Worm (Caenorhabditis elegans) whole organism, young adult: ENCODE data around the gene cyp-35A5.

Experiments
- F57A8.1 ChIP-seq: fragments of 200-800 bp; sonication (Bioruptor generic); optimal IDR thresholded peaks from 2 replicates; lab custom pipeline; 2018; ENCODE audit warnings: mild to moderate bottlenecking, missing genetic modification characterization, moderate library complexity, missing compliant biosample characterization
- aptf-3 ChIP-seq: fragments of 200-800 bp; sonication (Bioruptor generic); IDR thresholded peaks from 2 replicates; pipeline ENCODE4 v1.3.6; 2022; ENCODE audit warnings: missing genetic modification characterization, missing compliant biosample characterization
- attf-5 ChIP-seq: fragments of 200-800 bp; sonication (Bioruptor generic); optimal IDR thresholded peaks from 2 replicates; lab custom pipeline; 2018; ENCODE audit warnings: mild to moderate bottlenecking, missing genetic modification characterization, missing compliant biosample characterization
- ceh-79 ChIP-seq: sonication (generic microtip); optimal IDR thresholded peaks from 2 replicates; lab custom pipeline; 2017; ENCODE audit warnings: mild to moderate bottlenecking, missing genetic modification characterization, missing compliant biosample characterization

DNA sequence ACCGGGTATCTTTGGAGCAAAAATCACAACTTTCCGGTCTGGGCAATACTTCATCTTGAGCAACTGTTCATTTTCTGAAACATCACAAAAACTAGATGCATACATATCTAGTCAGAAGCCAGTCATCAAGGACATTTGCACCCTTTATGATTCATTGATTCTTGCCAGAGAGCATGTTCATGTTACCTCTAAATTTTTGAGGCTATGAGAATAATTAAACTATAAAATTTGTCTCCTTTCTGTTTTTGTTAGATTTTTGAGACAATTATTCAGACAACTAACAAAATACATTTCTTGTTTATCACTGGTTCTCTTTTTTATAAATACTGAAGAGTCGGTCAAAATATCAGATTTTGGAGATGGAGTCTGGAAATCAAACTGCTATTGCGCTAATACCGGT lies 19.6 kb upstream of the cyp-35A5 start, which contains the start of gene srx-67:
- TF ChIP-seq F57A8.1 (no peak), attf-5 (GFP tag; lab: Kevin White, UChicago) (no peak), aptf-3 (no peak), ceh-79 (tag; lab: Kevin White, UChicago) (no peak)
